Worm (Caenorhabditis elegans) whole organism, late embryonic: ENCODE data around the gene str-16.

Source experiments
- Y22D7AL.16 ChIP-seq: sonication (generic microtip); optimal IDR thresholded peaks from 2 replicates; lab custom pipeline; 2016; ENCODE audit warnings: missing genetic modification characterization, missing compliant biosample characterization
- ceh-18 ChIP-seq: sonication (generic microtip); optimal IDR thresholded peaks from 2 replicates; lab custom pipeline; 2016; ENCODE audit warnings: missing genetic modification characterization, missing compliant biosample characterization
- fax-1 ChIP-seq: sonication (generic microtip); optimal IDR thresholded peaks from 2 replicates; lab custom pipeline; 2016; ENCODE audit warnings: missing genotype, missing genetic modification characterization, missing compliant biosample characterization
- hlh-13 ChIP-seq: fragments of 200-800 bp; sonication (Bioruptor generic); optimal IDR thresholded peaks from 2 replicates; lab custom pipeline; 2018; ENCODE audit warnings: mild to moderate bottlenecking, missing genetic modification characterization, missing compliant biosample characterization
- pat-9 ChIP-seq: fragments of 200-800 bp; sonication (Bioruptor generic); optimal IDR thresholded peaks from 2 replicates; lab custom pipeline; 2018; ENCODE audit warnings: mild to moderate bottlenecking, missing genetic modification characterization, moderate library complexity, missing compliant biosample characterization
- ttx-3 ChIP-seq: sonication (generic microtip); optimal IDR thresholded peaks from 2 replicates; lab custom pipeline; 2016; ENCODE audit warnings: missing genetic modification reagents, missing genetic modification characterization, missing compliant biosample characterization
- unc-42 ChIP-seq: sonication (generic microtip); optimal IDR thresholded peaks from 2 replicates; lab custom pipeline; 2016; ENCODE audit warnings: missing genotype, missing genetic modification characterization, missing compliant biosample characterization
- unc-86 ChIP-seq: sonication (generic microtip); optimal IDR thresholded peaks from 2 replicates; lab custom pipeline; 2016; ENCODE audit warnings: missing genetic modification characterization, missing compliant biosample characterization
- ztf-16 ChIP-seq: sonication (generic microtip); optimal IDR thresholded peaks from 2 replicates; lab custom pipeline; 2017; ENCODE audit warnings: missing genetic modification characterization, missing compliant biosample characterization

Gene str-16

ce11 chrV:3289267-3289666 lies 52.6 kb downstream of the str-16 start, which contains the start of gene F35F10.6:
F35F10.6 (minus strand) TSS chrV:3289367.
- TF ChIP-seq hlh-13 (GFP tag; lab: Kevin White, UChicago), result no peak
- TF ChIP-seq ceh-18 (tag; lab: Kevin White, UChicago), result no peak
- no peak for TF ChIP-seq Y22D7AL.16 (tag; lab: Kevin White, UChicago)
- TF ChIP-seq unc-42, result no peak
- TF ChIP-seq ztf-16, result no peak
- no peak for TF ChIP-seq ttx-3 (tag; lab: Kevin White, UChicago)
- no peak for TF ChIP-seq unc-86 (tag; lab: Kevin White, UChicago)
- no peak for TF ChIP-seq fax-1 (tag; lab: Kevin White, UChicago)
- no peak for TF ChIP-seq pat-9 (tag; lab: Kevin White, UChicago)
